Fruit fly (Drosophila melanogaster) whole organism: Measurements from ENCODE around the gene CG42650.

Experiments used
- CG8478 ChIP-seq: fragments of >200 bp; optimal IDR thresholded peaks from 2 replicates; lab custom pipeline; 2018; ENCODE audit warnings: inconsistent platforms
- Dll ChIP-seq: fragments of >200 bp; optimal IDR thresholded peaks from 2 replicates; lab custom pipeline; 2017
- EcR ChIP-seq, 2 experiments: fragments of >200 bp; optimal IDR thresholded peaks; 2 replicates each; lab custom pipeline; 2017; ENCODE audit warnings: missing biosample characterization in 2 of 2, missing genetic modification characterization in 2 of 2, missing genetic modification reagents in 2 of 2
- pan ChIP-seq: fragments of >200 bp; optimal IDR thresholded peaks from 2 replicates; lab custom pipeline; 2017
- psq ChIP-seq: fragments of >200 bp; optimal IDR thresholded peaks from 2 replicates; lab custom pipeline; 2017
- usp ChIP-seq: fragments of >200 bp; optimal IDR thresholded peaks from 2 replicates; lab custom pipeline; 2017; ENCODE audit warnings: missing biosample characterization, missing genetic modification characterization, mixed read lengths

The CG42650 gene

dm6 chr3R:7391113-7391512 lies at the start of gene CG42650:
CG42650 (plus strand) TSS chr3R:7391413.
- TF ChIP-seq Dll (lab: Kevin White, UChicago) (no peak), usp (GFP tag; lab: Kevin White, UChicago) (no peak), CG8478 (no peak), psq (lab: Kevin White, UChicago) (no peak), EcR (GFP tag; optimal IDR thresholded peaks at IDR 0.05; lab: Kevin White, UChicago) (no peak), pan (lab: Kevin White, UChicago) (no peak)

dm6 chr3R:7344769-7345168 lies 46.4 kb upstream of the CG42650 start, which contains the start of gene CG31496:
CG31496 (plus strand) TSS chr3R:7345069.
- no peak for TF ChIP-seq usp (GFP tag; lab: Kevin White, UChicago)
- no peak for TF ChIP-seq CG8478
- no peak for TF ChIP-seq EcR (GFP tag; optimal IDR thresholded peaks at IDR 0.05; lab: Kevin White, UChicago)
- no peak for TF ChIP-seq psq (lab: Kevin White, UChicago)
- TF ChIP-seq Dll (lab: Kevin White, UChicago), result no peak
- no peak for TF ChIP-seq pan (lab: Kevin White, UChicago)

- no peak for TF ChIP-seq Dll (lab: Kevin White, UChicago)
- TF ChIP-seq pan (lab: Kevin White, UChicago), result no peak
- TF ChIP-seq EcR (GFP tag; optimal IDR thresholded peaks at IDR 0.05; lab: Kevin White, UChicago), result no peak
- TF ChIP-seq CG8478, result no peak
These were observed 44.8 kb upstream of the CG42650 start, which contains the start of gene nxf4 for dm6 chr3R:7346445-7346844. nxf4 (plus strand) TSS chr3R:7346730.

- TF ChIP-seq usp (GFP tag; lab: Kevin White, UChicago), result no peak
- TF ChIP-seq pan (lab: Kevin White, UChicago), result no peak
- TF ChIP-seq CG8478, result no peak
- no peak for TF ChIP-seq Dll (lab: Kevin White, UChicago)
- no peak for TF ChIP-seq psq (lab: Kevin White, UChicago)
- no peak for TF ChIP-seq EcR (GFP tag; optimal IDR thresholded peaks at IDR 0.05; lab: Kevin White, UChicago)
These were observed 41.8 kb upstream of the CG42650 start, which contains the start of gene CG43290 for dm6 chr3R:7349452-7349851. CG43290 (minus strand) TSS chr3R:7349552.

dm6 chr3R:7362023-7362422 lies 29.2 kb upstream of the CG42650 start, which contains the start of gene CG17944:
CG17944 (minus strand) TSS chr3R:7362123.
- TF ChIP-seq psq (lab: Kevin White, UChicago) (no peak), Dll (lab: Kevin White, UChicago) (no peak), usp (GFP tag; lab: Kevin White, UChicago) (no peak), EcR (GFP tag; optimal IDR thresholded peaks at IDR 0.05; lab: Kevin White, UChicago) (no peak), pan (lab: Kevin White, UChicago) (no peak), CG8478 (no peak)

- TF ChIP-seq EcR (GFP tag; optimal IDR thresholded peaks at IDR 0.05; lab: Kevin White, UChicago), result no peak
- no peak for TF ChIP-seq CG8478
These were observed 27.5 kb upstream of the CG42650 start, which contains the start of gene Mst84Dd for dm6 chr3R:7363673-7364072. Mst84Dd (minus strand) TSS chr3R:7363773.

- TF ChIP-seq usp (GFP tag; lab: Kevin White, UChicago) (no peak), psq (lab: Kevin White, UChicago) (no peak), EcR (GFP tag; optimal IDR thresholded peaks at IDR 0.05; lab: Kevin White, UChicago) (no peak), pan (lab: Kevin White, UChicago) (no peak), CG8478 (no peak), Dll (lab: Kevin White, UChicago) (no peak)
These were observed 26.6 kb upstream of the CG42650 start, which contains the start of gene Mst84Dc for dm6 chr3R:7364573-7364972. Mst84Dc (minus strand) TSS chr3R:7364673.

- TF ChIP-seq psq (lab: Kevin White, UChicago), result no peak
- no peak for TF ChIP-seq EcR (GFP tag; optimal IDR thresholded peaks at IDR 0.05; lab: Kevin White, UChicago)
- no peak for TF ChIP-seq CG8478
- no peak for TF ChIP-seq usp (GFP tag; lab: Kevin White, UChicago)
- TF ChIP-seq Dll (lab: Kevin White, UChicago), result no peak
- TF ChIP-seq pan (lab: Kevin White, UChicago), result no peak
These were observed 25.7 kb upstream of the CG42650 start, which contains the start of the genes Mst84Db and Mst84Da for dm6 chr3R:7365527-7365926. Mst84Db (minus strand) TSS chr3R:7365627. Mst84Da (plus strand) TSS chr3R:7365850.

- no peak for TF ChIP-seq pan (lab: Kevin White, UChicago)
- no peak for TF ChIP-seq usp (GFP tag; lab: Kevin White, UChicago)
- TF ChIP-seq CG8478, result no peak
- no peak for TF ChIP-seq psq (lab: Kevin White, UChicago)
- no peak for TF ChIP-seq Dll (lab: Kevin White, UChicago)
- no peak for TF ChIP-seq EcR (GFP tag; optimal IDR thresholded peaks at IDR 0.05; lab: Kevin White, UChicago)
These were observed 22.0 kb upstream of the CG42650 start, which contains the start of gene MstProx for dm6 chr3R:7369205-7369604. MstProx (minus strand) TSS chr3R:7369305.

- no peak for TF ChIP-seq CG8478
- TF ChIP-seq pan (lab: Kevin White, UChicago), result no peak
- TF ChIP-seq psq (lab: Kevin White, UChicago), result no peak
- no peak for TF ChIP-seq usp (GFP tag; lab: Kevin White, UChicago)
- no peak for TF ChIP-seq EcR (GFP tag; optimal IDR thresholded peaks at IDR 0.05; lab: Kevin White, UChicago)
- no peak for TF ChIP-seq Dll (lab: Kevin White, UChicago)
These were observed 2.8 kb downstream of the CG42650 start for dm6 chr3R:7394047-7394446.

- no peak for TF ChIP-seq pan (lab: Kevin White, UChicago)
- TF ChIP-seq psq (lab: Kevin White, UChicago), result no peak
- TF ChIP-seq Dll (lab: Kevin White, UChicago), result no peak
- TF ChIP-seq EcR (GFP tag; optimal IDR thresholded peaks at IDR 0.05; lab: Kevin White, UChicago), result no peak
- no peak for TF ChIP-seq CG8478
- no peak for TF ChIP-seq usp (GFP tag; lab: Kevin White, UChicago)
These were observed 15.4 kb downstream of the CG42650 start, which contains the start of gene Ir84a for dm6 chr3R:7406569-7406968. Ir84a (plus strand) TSS chr3R:7406869.

- TF ChIP-seq Dll (lab: Kevin White, UChicago) (no peak), usp (GFP tag; lab: Kevin White, UChicago) (no peak), EcR (GFP tag; optimal IDR thresholded peaks at IDR 0.05; lab: Kevin White, UChicago) (no peak), pan (lab: Kevin White, UChicago) (no peak)
These were observed 29.3 kb downstream of the CG42650 start, which contains the start of gene wa-cup for dm6 chr3R:7420465-7420864. wa-cup (plus strand) TSS chr3R:7420765.
